Fruit fly (Drosophila melanogaster): ENCODE data around the gene mib2.

DNA sequence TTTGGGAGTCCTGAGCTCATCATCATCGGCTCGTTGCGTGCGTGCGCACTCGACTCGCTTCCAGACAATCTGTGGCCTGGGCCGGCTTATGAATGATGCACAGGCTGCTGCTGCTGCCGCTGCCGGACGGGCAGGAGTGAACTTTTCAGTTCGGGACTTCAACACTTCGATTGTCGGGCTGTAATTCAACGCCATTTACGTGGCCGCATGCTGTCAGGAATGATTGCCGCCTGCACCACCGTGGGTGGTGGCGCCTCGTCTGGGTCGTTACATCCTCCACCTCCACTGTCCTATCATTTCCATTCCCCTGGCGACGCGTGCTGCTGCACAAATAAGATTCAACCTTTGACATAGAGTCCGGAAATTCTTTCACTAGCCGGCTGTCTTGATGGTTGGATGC, 24.2 kb upstream of the mib2 start:
- TF ChIP-seq psq (optimal IDR thresholded peaks at IDR 0.05): no peak
- TF ChIP-seq ttk (optimal IDR thresholded peaks at IDR 0.05): no peak
- TF ChIP-seq Myc (optimal IDR thresholded peaks at IDR 0.05): no peak
